Worm (Caenorhabditis elegans): ENCODE results near the gene zhit-2.

The zhit-2 gene

ce11 chrIII:4204072-4204471 is 40.1 kb downstream of the zhit-2 start, which contains the start of the genes pelo-1 and R74.7:
TSS of gene pelo-1 (minus strand) at chrIII:4204222.
TSS of gene R74.7 (plus strand) at chrIII:4204429.
- TF ChIP-seq W03F9.2 (tag; optimal IDR thresholded peaks at IDR 0.05) = no peak
- no peak for TF ChIP-seq dao-5 (tag; optimal IDR thresholded peaks at IDR 0.05)
- no peak for TF ChIP-seq him-1 (tag; optimal IDR thresholded peaks at IDR 0.05)

ce11 chrIII:4196988-4197384 is 47.2 kb downstream of the zhit-2 start, which contains the start of gene asd-1:
TSS of gene asd-1 (plus strand) at chrIII:4197285.
- TF ChIP-seq W03F9.2 (tag; optimal IDR thresholded peaks at IDR 0.05) (no peak), dao-5 (tag; optimal IDR thresholded peaks at IDR 0.05) (no peak), him-1 (tag; optimal IDR thresholded peaks at IDR 0.05) (no peak)

ce11 chrIII:4196301-4196987 is 47.7 kb downstream of the zhit-2 start:
- TF ChIP-seq dao-5 (tag; optimal IDR thresholded peaks at IDR 0.05) (no peak), W03F9.2 (tag; optimal IDR thresholded peaks at IDR 0.05) (peak; percentile 7), him-1 (tag; optimal IDR thresholded peaks at IDR 0.05) (no peak)

- TF ChIP-seq him-1 (tag; optimal IDR thresholded peaks at IDR 0.05) = peak; percentile 51
- peak; percentile 2 for TF ChIP-seq W03F9.2 (tag; optimal IDR thresholded peaks at IDR 0.05)
- TF ChIP-seq dao-5 (tag; optimal IDR thresholded peaks at IDR 0.05) = peak; percentile 58
Observed at ce11 chrIII:4195306-4196008, 48.7 kb downstream of the zhit-2 start.

ce11 chrIII:4194349-4195110 is 49.7 kb downstream of the zhit-2 start:
- no peak for TF ChIP-seq him-1 (tag; optimal IDR thresholded peaks at IDR 0.05)
- TF ChIP-seq dao-5 (tag; optimal IDR thresholded peaks at IDR 0.05) = no peak

Measured in whole organism, L4/young adult.